Worm (Caenorhabditis elegans) whole organism, late embryonic: Measurements from ENCODE around the gene C17H12.10.

Experiments
- ama-1 ChIP-seq: fragments of 150-350 bp; optimal IDR thresholded peaks from 2 replicates; lab custom pipeline; 2014
- ceh-24 ChIP-seq: sonication (generic microtip); optimal IDR thresholded peaks from 2 replicates; lab custom pipeline; 2016; ENCODE audit warnings: mild to moderate bottlenecking, missing genetic modification characterization, missing compliant biosample characterization
- ceh-45 ChIP-seq: fragments of 200-800 bp; sonication (Bioruptor generic); IDR thresholded peaks from 2 replicates; pipeline ENCODE4 v1.3.6; 2022; ENCODE audit warnings: missing genetic modification reagents, missing genetic modification characterization, missing compliant biosample characterization
- elt-4 ChIP-seq: sonication (generic microtip); optimal IDR thresholded peaks from 2 replicates; lab custom pipeline; 2016; ENCODE audit warnings: missing genetic modification characterization, missing compliant biosample characterization
- eyg-1 ChIP-seq: sonication (generic microtip); optimal IDR thresholded peaks from 2 replicates; lab custom pipeline; 2016; ENCODE audit warnings: missing genotype, missing genetic modification characterization, missing compliant biosample characterization
- fkh-10 ChIP-seq: fragments of 150-350 bp; optimal IDR thresholded peaks from 2 replicates; lab custom pipeline; 2014; ENCODE audit warnings: missing biosample characterization, missing genetic modification reagents, missing genetic modification characterization
- nhr-11 ChIP-seq: fragments of 150-350 bp; optimal IDR thresholded peaks from 2 replicates; lab custom pipeline; 2014; ENCODE audit warnings: missing biosample characterization, missing genetic modification characterization
- pha-4 ChIP-seq: fragments of 150-350 bp; optimal IDR thresholded peaks from 2 replicates; lab custom pipeline; 2018; ENCODE audit warnings: missing biosample characterization, missing genetic modification reagents, missing genetic modification characterization
- unc-86 ChIP-seq: sonication (generic microtip); optimal IDR thresholded peaks from 2 replicates; lab custom pipeline; 2016; ENCODE audit warnings: missing genetic modification characterization, missing compliant biosample characterization

DNA sequence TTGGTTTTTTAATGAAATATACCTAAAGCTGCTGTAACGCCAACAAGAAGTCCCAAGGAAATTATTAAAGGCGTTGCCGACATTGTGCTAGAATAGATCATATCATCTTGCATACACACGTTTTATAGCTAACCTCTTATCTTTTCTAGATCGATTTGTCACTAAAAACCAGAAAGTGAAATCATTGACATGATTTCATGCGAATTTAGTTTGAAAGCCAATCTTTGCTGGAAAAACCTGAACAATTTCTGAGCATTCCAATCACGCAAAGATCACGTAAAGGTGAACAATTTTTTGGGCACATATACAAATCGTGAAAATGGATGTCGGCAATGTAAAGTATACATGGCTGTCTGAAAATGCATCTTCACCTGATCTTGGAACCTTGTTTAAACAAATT is 15.8 kb downstream of the C17H12.10 start, which contains the start of gene C17H12.6:
- TF ChIP-seq nhr-11 (tag; lab: Kevin White, UChicago) (no peak), unc-86 (no peak), elt-4 (no peak), ceh-24 (tag; lab: Kevin White, UChicago) (no peak), ceh-45 (GFP tag; lab: Robert Waterston, UW) (no peak), ama-1 (lab: Kevin White, UChicago) (no peak), eyg-1 (tag; lab: Kevin White, UChicago) (no peak), fkh-10 (GFP tag; lab: Kevin White, UChicago) (no peak), pha-4 (no peak)
